Worm (Caenorhabditis elegans): ENCODE measurements around the gene W04G3.7.
A peak's percentile ranks its signal among the peaks of the same experiment; 100 is the strongest.

The W04G3.7 gene

ce11 chrX:11076491-11076890, 8.6 kb downstream of the W04G3.7 start, which contains the start of gene W04G3.12:
TSS of gene W04G3.12 (minus strand) at chrX:11076801.
- TF ChIP-seq ets-4 (tag; optimal IDR thresholded peaks at IDR 0.05) (no peak), K09A11.1 (tag; optimal IDR thresholded peaks at IDR 0.05; ENCODE audit: insufficient read depth) (no peak), sox-4 (tag; optimal IDR thresholded peaks at IDR 0.05) (no peak), dve-1 (tag; optimal IDR thresholded peaks at IDR 0.05) (no peak), hlh-8 (tag; optimal IDR thresholded peaks at IDR 0.05) (no peak)

DNA sequence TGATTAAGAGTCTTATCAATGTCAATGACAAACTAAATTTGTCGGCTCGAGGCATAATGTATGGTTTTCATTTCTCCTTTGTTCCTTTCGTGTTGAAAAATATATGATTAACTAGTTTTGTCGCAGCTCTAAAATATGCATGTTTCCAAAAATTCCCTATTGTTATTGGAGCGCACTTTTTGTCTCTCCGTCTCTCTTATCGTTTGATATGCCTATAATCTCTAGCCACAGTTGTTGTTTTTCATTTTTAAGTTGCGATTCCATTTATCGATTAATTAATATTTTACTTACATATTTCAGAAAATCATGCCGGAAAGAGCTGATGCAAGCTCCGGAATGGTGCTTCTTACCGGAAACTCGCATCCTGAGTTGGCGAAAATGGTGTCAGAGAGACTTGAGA, 11.7 kb downstream of the W04G3.7 start, which contains the start of gene W04G3.5:
Gene W04G3.5 (plus strand): TSS at position 301 of the 400 bp plus-strand sequence.
- TF ChIP-seq nhr-232 (tag; optimal IDR thresholded peaks at IDR 0.05) (no peak), pha-4 (tag; optimal IDR thresholded peaks at IDR 0.05) (no peak), ets-4 (tag; optimal IDR thresholded peaks at IDR 0.05) (no peak), syd-9 (tag; optimal IDR thresholded peaks at IDR 0.05) (no peak), gmeb-2 (tag; optimal IDR thresholded peaks at IDR 0.05) (no peak)

ce11 chrX:11072701-11073100, 12.4 kb downstream of the W04G3.7 start:
- no peak for TF ChIP-seq hlh-6 (tag; optimal IDR thresholded peaks at IDR 0.05)
- TF ChIP-seq unc-55 (GFP tag; optimal IDR thresholded peaks at IDR 0.05): no peak
- TF ChIP-seq ref-2 (tag; optimal IDR thresholded peaks at IDR 0.05): no peak
- no peak for TF ChIP-seq mec-3 (tag; optimal IDR thresholded peaks at IDR 0.05; ENCODE audit: borderline replicate concordance)

DNA sequence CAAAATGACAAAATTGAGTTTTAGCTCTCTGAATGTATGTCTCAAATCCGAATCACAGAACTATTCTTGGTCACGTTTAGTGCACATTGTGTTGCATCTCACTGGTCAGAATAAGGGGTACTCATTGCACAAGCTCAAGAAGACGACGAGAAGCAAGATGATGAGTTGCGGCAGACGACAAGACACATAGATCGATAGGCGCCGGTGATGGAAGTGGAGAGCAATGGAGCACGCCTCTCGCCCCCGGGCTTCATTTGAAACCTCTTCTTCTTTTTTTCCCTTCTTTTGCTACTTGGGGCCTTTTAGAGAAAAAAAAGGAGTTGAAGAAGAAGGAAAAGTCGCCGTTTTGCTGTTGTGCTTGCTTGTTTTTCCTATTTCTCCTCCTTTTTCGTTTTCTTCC, 16.7 kb downstream of the W04G3.7 start, which contains the start of gene apt-9:
Gene apt-9 (plus strand): TSS at position 194 of the 400 bp plus-strand sequence.
- TF ChIP-seq T23F11.4 (GFP tag; optimal IDR thresholded peaks at IDR 0.05) (no peak), eyg-1 (tag; optimal IDR thresholded peaks at IDR 0.05) (no peak), ceh-14 (tag; optimal IDR thresholded peaks at IDR 0.05) (peak; percentile 3), pros-1 (tag; optimal IDR thresholded peaks at IDR 0.05) (no peak), pat-9 (tag; optimal IDR thresholded peaks at IDR 0.05) (no peak), nhr-232 (tag; optimal IDR thresholded peaks at IDR 0.05) (no peak), ets-4 (tag; optimal IDR thresholded peaks at IDR 0.05) (no peak), ceh-9 (tag; optimal IDR thresholded peaks at IDR 0.05) (no peak), ceh-48 (tag; optimal IDR thresholded peaks at IDR 0.05) (peak; percentile 65), unc-3 (GFP tag; conservative IDR thresholded peaks at IDR 0.05) (no peak), unc-3 (tag; optimal IDR thresholded peaks at IDR 0.05) (no peak), ama-1 (optimal IDR thresholded peaks at IDR 0.05) (no peak), ceh-31 (tag; optimal IDR thresholded peaks at IDR 0.05) (peak; percentile 10), unc-42 (tag; optimal IDR thresholded peaks at IDR 0.05) (peak; percentile 43), ceh-19 (GFP tag; optimal IDR thresholded peaks at IDR 0.05) (no peak), tbx-2 (tag; optimal IDR thresholded peaks at IDR 0.05) (no peak)

ce11 chrX:11067256-11067655, 17.8 kb downstream of the W04G3.7 start:
- TF ChIP-seq hlh-30 (tag; optimal IDR thresholded peaks at IDR 0.05; ENCODE audit: insufficient read depth) (no peak), pros-1 (tag; optimal IDR thresholded peaks at IDR 0.05) (no peak), K09A11.1 (tag; optimal IDR thresholded peaks at IDR 0.05; ENCODE audit: insufficient read depth) (no peak), ceh-2 (tag; optimal IDR thresholded peaks at IDR 0.05) (no peak), unc-42 (tag; optimal IDR thresholded peaks at IDR 0.05) (no peak), fkh-6 (tag; optimal IDR thresholded peaks at IDR 0.05) (no peak), hlh-15 (tag; optimal IDR thresholded peaks at IDR 0.05) (no peak), madf-2 (tag; optimal IDR thresholded peaks at IDR 0.05) (no peak), sdc-2 (tag; optimal IDR thresholded peaks at IDR 0.05) (no peak), eyg-1 (tag; optimal IDR thresholded peaks at IDR 0.05) (no peak), hlh-8 (tag; optimal IDR thresholded peaks at IDR 0.05) (no peak)

DNA sequence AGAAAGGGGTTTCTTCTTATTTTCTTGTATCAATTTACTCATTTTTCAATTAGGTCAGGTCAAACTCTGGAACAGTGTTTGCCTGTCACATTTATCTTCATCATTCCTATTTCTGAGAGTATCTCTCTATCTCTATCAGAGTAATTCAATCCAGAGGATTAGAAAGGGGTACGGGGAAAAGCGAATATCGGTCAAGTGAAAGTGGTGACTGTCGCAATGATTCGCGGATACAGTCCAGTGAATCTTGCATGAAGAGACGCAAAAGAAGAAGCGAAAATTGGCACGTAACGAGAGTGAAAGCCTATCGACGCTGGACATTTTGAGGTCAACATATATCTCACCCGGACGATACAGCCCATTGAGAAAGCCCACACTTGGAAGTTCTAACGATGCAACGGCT, 20.3 kb downstream of the W04G3.7 start, which contains the start of gene lpr-4:
Gene lpr-4 (plus strand): TSS at position 328 of the 400 bp plus-strand sequence.
- no peak for TF ChIP-seq hlh-8 (tag; optimal IDR thresholded peaks at IDR 0.05)
- TF ChIP-seq ref-2 (tag; optimal IDR thresholded peaks at IDR 0.05): peak; percentile 17
- no peak for TF ChIP-seq elt-2 (tag; optimal IDR thresholded peaks at IDR 0.05)
- peak; percentile 21 for TF ChIP-seq unc-55 (GFP tag; optimal IDR thresholded peaks at IDR 0.05)
- no peak for TF ChIP-seq ceh-22 (tag; optimal IDR thresholded peaks at IDR 0.05)
- no peak for TF ChIP-seq hlh-30 (tag; optimal IDR thresholded peaks at IDR 0.05; ENCODE audit: insufficient read depth)
- TF ChIP-seq sox-2 (GFP tag; IDR thresholded peaks at IDR 0.05): no peak
- no peak for TF ChIP-seq ceh-18 (tag; optimal IDR thresholded peaks at IDR 0.05)
- no peak for TF ChIP-seq madf-2 (tag; optimal IDR thresholded peaks at IDR 0.05)

Data from whole organism, late embryonic.